ENCODE assay signal across 4 worm cellular contexts in the genomic region with DNA sequence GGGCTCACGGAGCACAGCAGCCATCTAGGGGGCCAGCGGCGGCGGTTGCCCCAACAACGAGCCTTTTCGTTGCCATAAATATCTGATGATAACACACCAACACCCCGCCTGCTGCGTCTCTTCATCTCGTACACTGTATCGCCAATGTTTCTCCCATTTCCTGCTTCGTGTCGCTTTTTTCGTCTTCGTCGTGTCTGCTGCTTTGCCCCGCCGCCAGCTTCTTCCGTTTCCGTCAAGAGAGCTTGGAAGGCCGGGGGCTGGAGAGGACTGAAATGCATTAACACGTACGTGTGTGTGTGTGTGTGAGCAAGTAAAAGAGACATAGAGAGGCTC.
TF ChIP-seq lines count a peak whose summit lies in the region.

No protein-coding gene starts in this region.

TF ChIP-seq in whole organism, L2 larva, 48 proteins besides CTCF, POLR2A, EP300 and RAD21 (continues in another document):
- no peak for TF ChIP-seq unc-39 (tag; optimal IDR thresholded peaks at IDR 0.05; lab: Kevin White, UChicago)
- peak; percentile 14 for TF ChIP-seq lin-11 (tag; optimal IDR thresholded peaks at IDR 0.05; lab: Kevin White, UChicago)
- no peak for TF ChIP-seq ama-1 (optimal IDR thresholded peaks at IDR 0.05; lab: Kevin White, UChicago)
- no peak for TF ChIP-seq nhr-11 (tag; optimal IDR thresholded peaks at IDR 0.05; lab: Kevin White, UChicago)
- TF ChIP-seq crh-2 (tag; optimal IDR thresholded peaks at IDR 0.05; lab: Kevin White, UChicago), result peak; percentile 9
- TF ChIP-seq C34F6.9 (tag; optimal IDR thresholded peaks at IDR 0.05; lab: Kevin White, UChicago), result peak; percentile 36
- no peak for TF ChIP-seq mbf-1 (tag; optimal IDR thresholded peaks at IDR 0.05; lab: Kevin White, UChicago)
- peak; percentile 11 for TF ChIP-seq snpc-4 (tag; optimal IDR thresholded peaks at IDR 0.05; lab: Kevin White, UChicago)
- no peak for TF ChIP-seq nhr-129 (tag; optimal IDR thresholded peaks at IDR 0.05; lab: Kevin White, UChicago)
- TF ChIP-seq ztf-11 (tag; optimal IDR thresholded peaks at IDR 0.05; lab: Kevin White, UChicago), result no peak
- no peak for TF ChIP-seq aly-2 (tag; optimal IDR thresholded peaks at IDR 0.05; lab: Kevin White, UChicago)
- TF ChIP-seq lsy-2 (tag; optimal IDR thresholded peaks at IDR 0.05; lab: Kevin White, UChicago), result peak in 1 of 2 experiments; percentile 20
- TF ChIP-seq elt-3 (tag; optimal IDR thresholded peaks at IDR 0.05; lab: Kevin White, UChicago), result no peak
- no peak for TF ChIP-seq ceh-82 (tag; optimal IDR thresholded peaks at IDR 0.05; lab: Kevin White, UChicago)
- no peak for TF ChIP-seq peb-1 (tag; optimal IDR thresholded peaks at IDR 0.05; lab: Kevin White, UChicago)
- no peak for TF ChIP-seq ZK546.5 (tag; optimal IDR thresholded peaks at IDR 0.05; lab: Kevin White, UChicago)
- peak; percentile 22 for TF ChIP-seq unc-55 (GFP tag; optimal IDR thresholded peaks at IDR 0.05; lab: Kevin White, UChicago)
- no peak for TF ChIP-seq nhr-237 (tag; optimal IDR thresholded peaks at IDR 0.05; lab: Kevin White, UChicago)
- no peak for TF ChIP-seq nhr-6 (tag; optimal IDR thresholded peaks at IDR 0.05; lab: Kevin White, UChicago)
- TF ChIP-seq mab-5 (tag; optimal IDR thresholded peaks at IDR 0.05; lab: Kevin White, UChicago), result no peak
- TF ChIP-seq sem-4 (tag; optimal IDR thresholded peaks at IDR 0.05; lab: Kevin White, UChicago), result peak; percentile 17
- TF ChIP-seq unc-62 (GFP tag; optimal IDR thresholded peaks at IDR 0.05; lab: Kevin White, UChicago), result no peak
- TF ChIP-seq sma-3 (GFP tag; optimal IDR thresholded peaks at IDR 0.05; lab: Kevin White, UChicago), result no peak

TF ChIP-seq in whole organism, L4 larva, 104 proteins besides CTCF, POLR2A, EP300 and RAD21:
- TF ChIP-seq rbr-2 (tag; optimal IDR thresholded peaks at IDR 0.05; lab: Kevin White, UChicago), result peak; percentile 47
- no peak for TF ChIP-seq ceh-32 (tag; optimal IDR thresholded peaks at IDR 0.05; lab: Kevin White, UChicago; ENCODE audit: poor library complexity)
- no peak for TF ChIP-seq spr-1 (tag; optimal IDR thresholded peaks at IDR 0.05; lab: Kevin White, UChicago)
- TF ChIP-seq gei-8 (GFP tag; optimal IDR thresholded peaks at IDR 0.05; lab: Kevin White, UChicago), result no peak
- peak in 1 of 2 experiments; percentile 42 for TF ChIP-seq lsy-2 (tag; optimal IDR thresholded peaks at IDR 0.05; lab: Kevin White, UChicago)
- TF ChIP-seq ctbp-1 (GFP tag; IDR thresholded peaks at IDR 0.05; lab: Robert Waterston, UW), result 0 out of 2 replicates have a peak, but pooled peaks have one; percentile 21
- peak; percentile 96 for TF ChIP-seq aha-1 (tag; lab: Kevin White, UChicago)
- TF ChIP-seq lir-3 (tag; optimal IDR thresholded peaks at IDR 0.05; lab: Kevin White, UChicago), result no peak
- no peak for TF ChIP-seq nhr-111 (GFP tag; optimal IDR thresholded peaks at IDR 0.05; lab: Kevin White, UChicago)
- TF ChIP-seq hif-1 (tag; optimal IDR thresholded peaks at IDR 0.05; lab: Kevin White, UChicago), result peak in 1 of 2 experiments; percentile 14
- TF ChIP-seq daf-19 (GFP tag; conservative IDR thresholded peaks at IDR 0.05; lab: Robert Waterston, UW), result no peak
- 0 out of 2 replicates have a peak, but pooled peaks have one; percentile 7 for TF ChIP-seq mdt-29 (GFP tag; IDR thresholded peaks at IDR 0.05; lab: Robert Waterston, UW)
- peak; percentile 50 for TF ChIP-seq set-16 (GFP tag; IDR thresholded peaks at IDR 0.05; lab: Robert Waterston, UW)
- TF ChIP-seq hmg-1.1 (GFP tag; IDR thresholded peaks at IDR 0.05; lab: Robert Waterston, UW), result peak; percentile 41; the same call in 1 of the 2 replicates
- TF ChIP-seq zfp-2 (tag; optimal IDR thresholded peaks at IDR 0.05; lab: Kevin White, UChicago), result peak; percentile 17
- TF ChIP-seq dmd-8 (GFP tag; IDR thresholded peaks at IDR 0.05; lab: Robert Waterston, UW), result no peak
- TF ChIP-seq vab-7 (GFP tag; IDR thresholded peaks at IDR 0.05; lab: Robert Waterston, UW), result 0 out of 2 replicates have a peak, but pooled peaks have one; percentile 33
- TF ChIP-seq F37D6.2 (tag; optimal IDR thresholded peaks at IDR 0.05; lab: Kevin White, UChicago), result peak; percentile 6
- peak; percentile 18 for TF ChIP-seq dpl-1 (GFP tag; optimal IDR thresholded peaks at IDR 0.05; lab: Kevin White, UChicago)

TF ChIP-seq in whole organism, late embryonic, 69 proteins besides CTCF, POLR2A, EP300 and RAD21:
- TF ChIP-seq ref-2 (tag; optimal IDR thresholded peaks at IDR 0.05; lab: Kevin White, UChicago), result no peak
- peak; percentile 41 for TF ChIP-seq che-1 (tag; optimal IDR thresholded peaks at IDR 0.05; lab: Kevin White, UChicago)
- peak; percentile 21 for TF ChIP-seq gmeb-2 (tag; optimal IDR thresholded peaks at IDR 0.05; lab: Kevin White, UChicago)
- peak; percentile 17 for TF ChIP-seq pat-9 (tag; optimal IDR thresholded peaks at IDR 0.05; lab: Kevin White, UChicago)
- no peak for TF ChIP-seq unc-3 (GFP tag; conservative IDR thresholded peaks at IDR 0.05; lab: Robert Waterston, UW)
- no peak for TF ChIP-seq unc-3 (tag; optimal IDR thresholded peaks at IDR 0.05; lab: Kevin White, UChicago)
- peak; percentile 51 for TF ChIP-seq ceh-14 (tag; optimal IDR thresholded peaks at IDR 0.05; lab: Kevin White, UChicago)
- TF ChIP-seq sox-2 (GFP tag; IDR thresholded peaks at IDR 0.05; lab: Robert Waterston, UW), result no peak
- peak; percentile 49 for TF ChIP-seq K02D7.2 (tag; optimal IDR thresholded peaks at IDR 0.05; lab: Kevin White, UChicago)
- TF ChIP-seq pha-4 (tag; optimal IDR thresholded peaks at IDR 0.05; lab: Kevin White, UChicago), result no peak
- peak; percentile 14 for TF ChIP-seq unc-42 (tag; optimal IDR thresholded peaks at IDR 0.05; lab: Kevin White, UChicago)
- TF ChIP-seq lin-11 (tag; optimal IDR thresholded peaks at IDR 0.05; lab: Kevin White, UChicago), result no peak
- TF ChIP-seq fax-1 (tag; optimal IDR thresholded peaks at IDR 0.05; lab: Kevin White, UChicago), result no peak
- no peak for TF ChIP-seq pha-2 (tag; optimal IDR thresholded peaks at IDR 0.05; lab: Kevin White, UChicago)
- TF ChIP-seq syd-9 (tag; optimal IDR thresholded peaks at IDR 0.05; lab: Kevin White, UChicago), result no peak
- TF ChIP-seq tbx-2 (tag; optimal IDR thresholded peaks at IDR 0.05; lab: Kevin White, UChicago), result no peak
- no peak for TF ChIP-seq ceh-9 (tag; optimal IDR thresholded peaks at IDR 0.05; lab: Kevin White, UChicago)
- TF ChIP-seq mec-3 (tag; optimal IDR thresholded peaks at IDR 0.05; lab: Kevin White, UChicago; ENCODE audit: borderline replicate concordance), result peak; percentile 36
- TF ChIP-seq ceh-2 (tag; optimal IDR thresholded peaks at IDR 0.05; lab: Kevin White, UChicago), result peak; percentile 0
- peak; percentile 24 for TF ChIP-seq ceh-31 (tag; optimal IDR thresholded peaks at IDR 0.05; lab: Kevin White, UChicago)
- no peak for TF ChIP-seq ceh-34 (tag; optimal IDR thresholded peaks at IDR 0.05; lab: Kevin White, UChicago)

TF ChIP-seq in whole organism, mixed stage, embryonic, 35 proteins besides CTCF, POLR2A, EP300 and RAD21:
- TF ChIP-seq unc-120 (tag; optimal IDR thresholded peaks at IDR 0.05; lab: Kevin White, UChicago; ENCODE audit: poor library complexity, severe bottlenecking) (peak; percentile 74), M03D4.4 (tag; optimal IDR thresholded peaks at IDR 0.05; lab: Kevin White, UChicago) (peak; percentile 54), drap-1 (GFP tag; optimal IDR thresholded peaks at IDR 0.05; lab: Kevin White, UChicago) (peak; percentile 22), ceh-83 (GFP tag; optimal IDR thresholded peaks at IDR 0.05; lab: Kevin White, UChicago) (peak; percentile 84), cnd-1 (tag; optimal IDR thresholded peaks at IDR 0.05; lab: Kevin White, UChicago) (no peak), lin-32 (GFP tag; optimal IDR thresholded peaks at IDR 0.05; lab: Kevin White, UChicago) (peak; percentile 6), ces-1 (GFP tag; optimal IDR thresholded peaks at IDR 0.05; lab: Kevin White, UChicago) (peak; percentile 24), sem-2 (GFP tag; optimal IDR thresholded peaks at IDR 0.05; lab: Kevin White, UChicago) (no peak)
